Fruit fly (Drosophila melanogaster): Measurements from ENCODE around the gene spo.

spo gene

DNA sequence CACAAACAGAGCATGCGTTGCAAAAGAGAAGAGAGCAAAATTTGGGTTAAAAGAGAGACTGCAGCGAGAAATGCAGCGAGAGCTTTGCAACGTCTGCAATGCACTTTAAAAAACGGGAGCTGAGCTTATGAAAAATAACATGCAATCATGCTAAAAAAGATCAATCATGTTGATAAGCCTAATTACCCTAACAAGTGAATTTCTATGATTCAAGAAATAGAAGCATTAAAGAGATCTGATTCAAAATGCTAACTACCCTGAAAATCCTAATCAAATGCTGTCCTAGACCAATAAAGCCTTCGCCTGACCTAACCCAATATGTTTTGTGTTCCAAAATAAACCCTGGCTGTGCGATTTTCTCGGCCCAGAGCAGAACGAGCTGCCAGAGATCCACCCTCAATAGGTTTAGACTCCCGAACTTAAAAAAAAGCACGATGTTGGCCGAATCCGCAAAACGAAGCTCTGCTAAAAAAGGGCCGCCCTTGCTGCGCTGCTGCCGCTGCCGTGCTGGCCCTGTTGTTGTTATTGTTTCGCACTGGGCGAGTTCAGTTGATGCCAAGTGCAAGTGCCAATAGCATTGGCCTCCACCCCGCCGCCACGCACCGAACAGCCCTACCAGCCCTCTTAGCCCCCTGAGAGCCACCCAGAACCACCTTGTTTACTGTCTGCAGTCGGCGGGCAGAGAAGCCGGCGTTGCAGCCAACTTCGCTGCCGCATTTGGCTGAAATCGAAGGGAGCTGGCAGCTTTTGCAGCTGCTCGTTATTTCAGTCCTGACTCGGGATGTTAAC lies 43.1 kb upstream of the spo start:
- no peak for TF ChIP-seq dl (GFP tag; optimal IDR thresholded peaks at IDR 0.05; ENCODE audit: insufficient read depth in 1 of 2, partially characterized antibody in 2 of 2)
- no peak for TF ChIP-seq CrebA (GFP tag; optimal IDR thresholded peaks at IDR 0.05; ENCODE audit: borderline replicate concordance)
- peak; percentile 4 for TF ChIP-seq fru (GFP tag; optimal IDR thresholded peaks at IDR 0.05)
- TF ChIP-seq Jra (GFP tag; optimal IDR thresholded peaks at IDR 0.05), result no peak
- TF ChIP-seq foxo (GFP tag; optimal IDR thresholded peaks at IDR 0.05), result peak in 1 of 2 experiments; percentile 4
- TF ChIP-seq usp (GFP tag; optimal IDR thresholded peaks at IDR 0.05), result no peak
- no peak for TF ChIP-seq br (GFP tag; optimal IDR thresholded peaks at IDR 0.05)

DNA sequence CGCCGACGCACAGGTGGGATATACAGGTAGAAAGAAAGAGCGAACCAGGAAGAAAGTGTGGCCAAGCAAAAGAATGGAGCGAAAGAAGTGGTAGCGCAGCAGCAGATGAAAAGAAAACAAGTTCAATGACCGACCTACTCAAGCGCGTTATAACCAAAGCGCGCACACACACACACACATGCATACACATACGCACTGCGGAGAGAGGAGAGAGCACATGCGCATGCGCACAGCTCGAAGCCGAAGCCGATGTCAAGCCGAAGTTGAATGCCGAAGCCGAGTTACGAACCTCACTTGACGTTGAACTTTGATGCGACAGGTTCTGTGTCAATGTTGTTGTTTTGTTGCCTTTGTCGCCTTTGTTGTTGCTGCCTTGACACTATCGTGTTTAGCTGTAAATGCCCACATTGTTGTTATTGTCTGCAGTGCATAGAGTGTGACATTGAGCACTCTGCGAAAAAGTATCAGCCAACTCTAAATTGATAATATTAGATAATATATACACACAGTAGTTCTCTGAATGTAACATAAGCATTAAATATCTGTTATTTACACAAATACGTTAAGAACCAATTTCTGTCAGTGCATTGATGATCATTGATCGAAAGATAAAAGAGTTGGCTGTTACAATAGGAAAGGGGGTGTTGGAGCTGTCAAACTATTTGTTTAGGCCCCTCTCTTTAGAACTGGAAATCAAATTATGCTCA lies 42.0 kb upstream of the spo start:
- TF ChIP-seq CG9705 (GFP tag; optimal IDR thresholded peaks at IDR 0.05), result no peak
- TF ChIP-seq Dif (GFP tag; optimal IDR thresholded peaks at IDR 0.05; ENCODE audit: partially characterized antibody), result peak; percentile 27
- TF ChIP-seq dmrt93B (GFP tag; optimal IDR thresholded peaks at IDR 0.05), result no peak
- TF ChIP-seq psq (GFP tag; optimal IDR thresholded peaks at IDR 0.05), result peak; percentile 78
- TF ChIP-seq GATAd (GFP tag; optimal IDR thresholded peaks at IDR 0.05), result no peak
- TF ChIP-seq dl (GFP tag; optimal IDR thresholded peaks at IDR 0.05; ENCODE audit: insufficient read depth in 1 of 2, partially characterized antibody in 2 of 2), result peak in 1 of 2 experiments; percentile 26
- TF ChIP-seq Dfd (GFP tag; optimal IDR thresholded peaks at IDR 0.05), result peak; percentile 66

- TF ChIP-seq psq (GFP tag; optimal IDR thresholded peaks at IDR 0.05) (no peak), Jra (GFP tag; optimal IDR thresholded peaks at IDR 0.05) (peak; percentile 71), br (GFP tag; optimal IDR thresholded peaks at IDR 0.05) (peak; percentile 87), Dif (GFP tag; optimal IDR thresholded peaks at IDR 0.05; ENCODE audit: partially characterized antibody) (no peak), foxo (GFP tag; optimal IDR thresholded peaks at IDR 0.05) (peak in 1 of 2 experiments; percentile 91), dsf (GFP tag; optimal IDR thresholded peaks at IDR 0.05; ENCODE audit: borderline replicate concordance) (no peak), Rel (GFP tag; optimal IDR thresholded peaks at IDR 0.05) (no peak), Rel (tag; optimal IDR thresholded peaks at IDR 0.05) (peak; percentile 41), Hr83 (GFP tag; optimal IDR thresholded peaks at IDR 0.05; ENCODE audit: poor library complexity, severe bottlenecking) (peak; percentile 38), dmrt93B (GFP tag; optimal IDR thresholded peaks at IDR 0.05) (peak; percentile 68), N (GFP tag; optimal IDR thresholded peaks at IDR 0.05) (no peak), Hnf4 (GFP tag; optimal IDR thresholded peaks at IDR 0.05) (peak; percentile 77), Abd-B (GFP tag; optimal IDR thresholded peaks at IDR 0.05) (no peak), sage (GFP tag; optimal IDR thresholded peaks at IDR 0.05) (peak; percentile 87), tai (GFP tag; optimal IDR thresholded peaks at IDR 0.05) (peak; percentile 63), h (GFP tag; optimal IDR thresholded peaks at IDR 0.05) (peak; percentile 75), OdsH (GFP tag; optimal IDR thresholded peaks at IDR 0.05) (peak; percentile 72), rgr (GFP tag; optimal IDR thresholded peaks at IDR 0.05) (peak; percentile 72), woc (GFP tag; optimal IDR thresholded peaks at IDR 0.05) (peak; percentile 84), Sp1 (GFP tag; optimal IDR thresholded peaks at IDR 0.05) (peak; percentile 77), CrebA (GFP tag; optimal IDR thresholded peaks at IDR 0.05; ENCODE audit: borderline replicate concordance) (peak; percentile 41), ey (GFP tag; optimal IDR thresholded peaks at IDR 0.05) (peak; percentile 77), HLH106 (tag; optimal IDR thresholded peaks at IDR 0.05) (peak; percentile 91), fru (GFP tag; optimal IDR thresholded peaks at IDR 0.05) (peak; percentile 91), brk (GFP tag; optimal IDR thresholded peaks at IDR 0.05) (peak; percentile 17), CG9705 (GFP tag; optimal IDR thresholded peaks at IDR 0.05) (peak; percentile 58), usp (GFP tag; optimal IDR thresholded peaks at IDR 0.05) (no peak)
Measured at dm6 chr3L:5633247-5634187, 41.1 kb upstream of the spo start.
